Fruit fly (Drosophila melanogaster): ENCODE data around the gene Mfap1.

DNA sequence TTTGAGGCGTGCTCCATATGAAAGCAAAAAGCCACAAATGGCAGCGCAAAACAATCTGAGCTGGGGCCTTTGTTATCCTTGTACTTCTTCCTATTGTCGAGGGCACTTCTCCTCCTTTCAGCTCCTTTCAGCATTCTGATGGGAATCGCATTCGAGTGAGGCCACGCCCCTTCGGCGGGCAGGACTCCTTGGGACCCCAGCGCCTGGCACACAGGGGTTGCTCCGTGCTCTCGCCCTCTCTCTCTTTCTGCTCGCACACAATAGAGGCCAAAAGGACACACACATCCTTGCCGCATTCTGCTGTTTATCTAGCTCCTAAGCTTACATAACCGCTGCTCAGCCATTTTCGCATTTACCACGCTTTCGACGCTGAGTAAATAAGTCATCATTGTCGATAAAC, 20.8 kb upstream of the Mfap1 start:
- no peak for TF ChIP-seq OdsH (GFP tag; optimal IDR thresholded peaks at IDR 0.05)
- TF ChIP-seq Hr83 (GFP tag; optimal IDR thresholded peaks at IDR 0.05; ENCODE audit: poor library complexity, severe bottlenecking) = no peak
- TF ChIP-seq dsf (GFP tag; optimal IDR thresholded peaks at IDR 0.05; ENCODE audit: borderline replicate concordance) = no peak
- no peak for TF ChIP-seq rgr (GFP tag; optimal IDR thresholded peaks at IDR 0.05)
- TF ChIP-seq Dfd (GFP tag; optimal IDR thresholded peaks at IDR 0.05) = no peak
- TF ChIP-seq br (GFP tag; optimal IDR thresholded peaks at IDR 0.05) = no peak
- no peak for TF ChIP-seq pan (optimal IDR thresholded peaks at IDR 0.05)
- no peak for TF ChIP-seq fru (GFP tag; optimal IDR thresholded peaks at IDR 0.05)
- no peak for TF ChIP-seq Hnf4 (GFP tag; optimal IDR thresholded peaks at IDR 0.05)
- TF ChIP-seq Abd-B (GFP tag; optimal IDR thresholded peaks at IDR 0.05) = no peak
- no peak for TF ChIP-seq ey (GFP tag; optimal IDR thresholded peaks at IDR 0.05)
- no peak for TF ChIP-seq usp (GFP tag; optimal IDR thresholded peaks at IDR 0.05)

Data from whole organism, wandering third instar larva.